Fruit fly (Drosophila melanogaster) whole organism, prepupa: ENCODE results near the gene Gpdh1.

Source experiments
- Blimp-1 ChIP-seq: fragments of 200-800 bp; sonication (Bioruptor generic); optimal IDR thresholded peaks from 3 replicates; lab custom pipeline; 2017; ENCODE audit warnings: missing biosample characterization, missing genetic modification characterization, mild to moderate bottlenecking, moderate library complexity, missing genetic modification reagents
- CG10669 ChIP-seq: fragments of 200-800 bp; sonication (Bioruptor generic); optimal IDR thresholded peaks from 3 replicates; lab custom pipeline; 2018; ENCODE audit warnings: missing biosample characterization, mild to moderate bottlenecking, missing genetic modification characterization, moderate library complexity
- CG11294 ChIP-seq: fragments of 200-800 bp; sonication (Bioruptor generic); IDR thresholded peaks from 2 replicates; pipeline ENCODE4 v1.3.6; 2022; ENCODE audit warnings: missing biosample characterization, missing genetic modification characterization
- CG11902 ChIP-seq: fragments of 200-800 bp; sonication (Bioruptor generic); optimal IDR thresholded peaks from 3 replicates; lab custom pipeline; 2016; ENCODE audit warnings: missing biosample characterization, missing genetic modification characterization
- CG1621 ChIP-seq: fragments of 200-800 bp; sonication (Bioruptor generic); optimal IDR thresholded peaks from 3 replicates; lab custom pipeline; 2018; ENCODE audit warnings: missing biosample characterization, mild to moderate bottlenecking, missing genetic modification characterization
- CG3032 ChIP-seq: fragments of 200-800 bp; optimal IDR thresholded peaks from 2 replicates; lab custom pipeline; 2019; ENCODE audit warnings: missing biosample characterization, mild to moderate bottlenecking, missing genetic modification characterization, moderate library complexity
- CG32006 ChIP-seq: fragments of 200-800 bp; sonication (Bioruptor generic); optimal IDR thresholded peaks from 3 replicates; lab custom pipeline; 2017; ENCODE audit warnings: missing biosample characterization, mild to moderate bottlenecking, missing genetic modification characterization
- CG34406 ChIP-seq: fragments of 200-800 bp; sonication (Bioruptor generic); optimal IDR thresholded peaks from 3 replicates; lab custom pipeline; 2016; ENCODE audit warnings: missing biosample characterization, missing genetic modification characterization
- CG3919 ChIP-seq: fragments of 200-800 bp; sonication (Bioruptor generic); optimal IDR thresholded peaks from 3 replicates; lab custom pipeline; 2016; ENCODE audit warnings: missing biosample characterization, missing genetic modification characterization
- CG4318 ChIP-seq: fragments of 200-800 bp; sonication (Bioruptor generic); optimal IDR thresholded peaks from 3 replicates; lab custom pipeline; 2017; ENCODE audit warnings: missing biosample characterization, mild to moderate bottlenecking, missing genetic modification characterization
- CG6276 ChIP-seq: fragments of 200-800 bp; sonication (Bioruptor generic); optimal IDR thresholded peaks from 2 replicates; lab custom pipeline; 2017; ENCODE audit warnings: missing biosample characterization, mild to moderate bottlenecking, missing genetic modification characterization
- CG6808 ChIP-seq: fragments of 200-800 bp; sonication (Bioruptor generic); optimal IDR thresholded peaks from 3 replicates; lab custom pipeline; 2017; ENCODE audit warnings: missing biosample characterization, missing genetic modification characterization, mild to moderate bottlenecking, moderate library complexity, missing genetic modification reagents
- CG6854 ChIP-seq: fragments of 200-800 bp; sonication (Bioruptor generic); optimal IDR thresholded peaks from 2 replicates; lab custom pipeline; 2017; ENCODE audit warnings: missing biosample characterization, mild to moderate bottlenecking, missing genetic modification characterization
- CG7368 ChIP-seq: fragments of 200-800 bp; sonication (Bioruptor generic); optimal IDR thresholded peaks from 3 replicates; lab custom pipeline; 2016; ENCODE audit warnings: missing biosample characterization, missing genetic modification characterization
- CG8319 ChIP-seq: fragments of 200-800 bp; sonication (Bioruptor generic); optimal IDR thresholded peaks from 3 replicates; lab custom pipeline; 2016; ENCODE audit warnings: missing biosample characterization, missing genetic modification characterization
- Eip78C ChIP-seq: fragments of 200-800 bp; sonication (Bioruptor generic); peaks from one replicate; lab custom pipeline; 2016; ENCODE audit warnings: missing biosample characterization, missing genetic modification characterization
- Eip93F ChIP-seq: fragments of 200-800 bp; sonication (Bioruptor generic); optimal IDR thresholded peaks from 2 replicates; lab custom pipeline; 2016; ENCODE audit warnings: missing biosample characterization, mild to moderate bottlenecking, missing genetic modification characterization
- Ets21C ChIP-seq: fragments of 200-800 bp; sonication (Bioruptor generic); optimal IDR thresholded peaks from 3 replicates; lab custom pipeline; 2016; ENCODE audit warnings: missing biosample characterization, missing genetic modification characterization
- Gug ChIP-seq: fragments of 200-800 bp; sonication (Bioruptor generic); IDR thresholded peaks from 2 replicates; pipeline ENCODE4 v1.3.6; 2022; ENCODE audit warnings: missing biosample characterization, missing genetic modification characterization
- Hr38 ChIP-seq: sonication (Bioruptor generic); optimal IDR thresholded peaks from 2 replicates; lab custom pipeline; 2016; ENCODE audit warnings: missing biosample characterization, missing genetic modification characterization
- Hr39 ChIP-seq: fragments of 200-800 bp; sonication (Bioruptor generic); optimal IDR thresholded peaks from 2 replicates; lab custom pipeline; 2016; ENCODE audit warnings: missing biosample characterization, missing genetic modification characterization
- Hr4 ChIP-seq: fragments of 200-800 bp; sonication (Bioruptor generic); optimal IDR thresholded peaks from 3 replicates; lab custom pipeline; 2016; ENCODE audit warnings: missing biosample characterization, missing genetic modification characterization
- Lpt ChIP-seq: fragments of 200-800 bp; sonication (Bioruptor generic); optimal IDR thresholded peaks from 3 replicates; lab custom pipeline; 2016; ENCODE audit warnings: missing biosample characterization, missing genetic modification characterization
- Met ChIP-seq: fragments of 200-800 bp; sonication (Bioruptor generic); optimal IDR thresholded peaks from 3 replicates; lab custom pipeline; 2016; ENCODE audit warnings: missing biosample characterization, missing genetic modification characterization
- Smox ChIP-seq: fragments of 200-800 bp; sonication (Bioruptor generic); optimal IDR thresholded peaks from 3 replicates; lab custom pipeline; 2016; ENCODE audit warnings: missing biosample characterization, missing genetic modification characterization
- Sox102F ChIP-seq: fragments of 200-800 bp; sonication (Bioruptor generic); optimal IDR thresholded peaks from 2 replicates; lab custom pipeline; 2016; ENCODE audit warnings: missing biosample characterization, mild to moderate bottlenecking, missing genetic modification characterization
- Sox14 ChIP-seq: fragments of 200-800 bp; sonication (Bioruptor generic); optimal IDR thresholded peaks from 3 replicates; lab custom pipeline; 2016; ENCODE audit warnings: missing biosample characterization, missing genetic modification characterization
- Sox15 ChIP-seq: fragments of 200-800 bp; sonication (Bioruptor generic); optimal IDR thresholded peaks from 3 replicates; lab custom pipeline; 2016; ENCODE audit warnings: missing biosample characterization, missing genetic modification characterization
- achi ChIP-seq: fragments of 200-800 bp; sonication (Bioruptor generic); optimal IDR thresholded peaks from 3 replicates; lab custom pipeline; 2016; ENCODE audit warnings: missing biosample characterization, missing genetic modification characterization
- acj6 ChIP-seq: fragments of 200-800 bp; sonication (Bioruptor generic); optimal IDR thresholded peaks from 3 replicates; lab custom pipeline; 2016; ENCODE audit warnings: missing biosample characterization, missing genetic modification characterization
- cyc ChIP-seq: fragments of 200-800 bp; sonication (Bioruptor generic); optimal IDR thresholded peaks from 3 replicates; lab custom pipeline; 2016; ENCODE audit warnings: missing biosample characterization, missing genetic modification characterization
- dsx ChIP-seq: fragments of 200-800 bp; optimal IDR thresholded peaks from 3 replicates; lab custom pipeline; 2019; ENCODE audit warnings: missing biosample characterization, mild to moderate bottlenecking, missing genetic modification characterization, moderate library complexity; ENCODE audit not compliant: poor library complexity, severe bottlenecking
- eg ChIP-seq: fragments of 200-800 bp; sonication (Bioruptor generic); IDR thresholded peaks from 3 replicates; pipeline ENCODE4 v1.3.6; 2022; ENCODE audit warnings: missing biosample characterization, missing genetic modification characterization
- esn ChIP-seq: fragments of 200-800 bp; sonication (Bioruptor generic); optimal IDR thresholded peaks from 2 replicates; lab custom pipeline; 2016; ENCODE audit warnings: missing biosample characterization, mild to moderate bottlenecking, missing genetic modification characterization, moderate library complexity
- fd59A ChIP-seq: fragments of 200-800 bp; sonication (Bioruptor generic); optimal IDR thresholded peaks from 2 replicates; lab custom pipeline; 2017; ENCODE audit warnings: missing biosample characterization, mild to moderate bottlenecking, missing genetic modification characterization, missing genetic modification reagents
- fd85E ChIP-seq: fragments of 200-800 bp; sonication (Bioruptor generic); optimal IDR thresholded peaks from 3 replicates; lab custom pipeline; 2016; ENCODE audit warnings: missing biosample characterization, missing genetic modification characterization
- fkh ChIP-seq: fragments of 200-800 bp; sonication (Bioruptor generic); optimal IDR thresholded peaks from 3 replicates; lab custom pipeline; 2017; ENCODE audit warnings: missing biosample characterization, mild to moderate bottlenecking, missing genetic modification characterization, moderate library complexity
- lz ChIP-seq: fragments of 200-800 bp; sonication (Bioruptor generic); optimal IDR thresholded peaks from 3 replicates; lab custom pipeline; 2016; ENCODE audit warnings: missing biosample characterization, missing genetic modification characterization
- spab ChIP-seq: fragments of 200-800 bp; sonication (Bioruptor generic); optimal IDR thresholded peaks from 2 replicates; lab custom pipeline; 2017; ENCODE audit warnings: missing biosample characterization, mild to moderate bottlenecking, missing genetic modification characterization, missing genetic modification reagents
- ss ChIP-seq, 2 experiments: fragments of 200-800 bp; sonication (Bioruptor generic); optimal IDR thresholded peaks; 2 replicates in 1 of 2; 3 replicates in 1 of 2; lab custom pipeline; 2017 to 2018; ENCODE audit warnings: mild to moderate bottlenecking in 2 of 2, missing biosample characterization in 2 of 2, missing genetic modification characterization in 2 of 2, moderate library complexity in 1 of 2
- svp ChIP-seq: fragments of 200-800 bp; sonication (Bioruptor generic); peaks from one replicate; lab custom pipeline; 2016; ENCODE audit warnings: missing biosample characterization, missing genetic modification characterization
- topi ChIP-seq: fragments of 200-800 bp; sonication (Bioruptor generic); optimal IDR thresholded peaks from 3 replicates; lab custom pipeline; 2016; ENCODE audit warnings: missing biosample characterization, missing genetic modification characterization
- vri ChIP-seq: fragments of 200-800 bp; sonication (Bioruptor generic); optimal IDR thresholded peaks from 3 replicates; lab custom pipeline; 2016; ENCODE audit warnings: missing biosample characterization, mild to moderate bottlenecking, missing genetic modification characterization

The Gpdh1 gene

DNA sequence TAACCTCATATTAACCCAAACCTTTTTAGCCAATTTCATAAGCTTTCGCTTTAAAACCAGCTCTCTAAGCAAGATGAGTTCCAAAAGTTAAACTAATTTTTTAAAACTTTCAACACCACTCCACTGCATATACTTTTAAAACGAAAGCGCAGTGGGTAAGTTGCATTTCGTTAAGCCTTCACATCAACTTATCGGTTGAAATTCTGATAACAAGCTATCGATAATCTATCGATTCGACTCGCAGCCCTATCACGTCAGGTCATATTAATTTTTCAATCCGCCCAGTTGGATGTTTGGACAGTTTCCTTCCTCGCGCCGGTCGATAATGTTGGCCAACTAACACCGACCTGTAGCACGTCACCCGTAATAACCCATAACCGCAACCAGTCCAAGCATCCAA is 42.7 kb downstream of the Gpdh1 start, which contains the start of gene ifc (continued):
- peak; percentile 19 for TF ChIP-seq acj6 (GFP tag; lab: Kevin White, UChicago)
- TF ChIP-seq lz (GFP tag; lab: Kevin White, UChicago): peak; percentile 58
- TF ChIP-seq Hr38 (GFP tag; lab: Kevin White, UChicago): no peak
- TF ChIP-seq cyc: peak; percentile 52
- TF ChIP-seq CG32006 (GFP tag; lab: Kevin White, UChicago): no peak
- peak; percentile 38 for TF ChIP-seq CG3919 (GFP tag; lab: Kevin White, UChicago)
- TF ChIP-seq esn: peak; percentile 45
- no peak for TF ChIP-seq CG11294
- TF ChIP-seq dsx (GFP tag; lab: Kevin White, UChicago): peak; percentile 30
- TF ChIP-seq Ets21C: no peak
- TF ChIP-seq fd59A (GFP tag; lab: Kevin White, UChicago): no peak
- TF ChIP-seq CG7368 (GFP tag; lab: Kevin White, UChicago): no peak
- no peak for TF ChIP-seq Lpt (GFP tag; lab: Kevin White, UChicago)
- TF ChIP-seq, all 60 proteins: peak for 19

DNA sequence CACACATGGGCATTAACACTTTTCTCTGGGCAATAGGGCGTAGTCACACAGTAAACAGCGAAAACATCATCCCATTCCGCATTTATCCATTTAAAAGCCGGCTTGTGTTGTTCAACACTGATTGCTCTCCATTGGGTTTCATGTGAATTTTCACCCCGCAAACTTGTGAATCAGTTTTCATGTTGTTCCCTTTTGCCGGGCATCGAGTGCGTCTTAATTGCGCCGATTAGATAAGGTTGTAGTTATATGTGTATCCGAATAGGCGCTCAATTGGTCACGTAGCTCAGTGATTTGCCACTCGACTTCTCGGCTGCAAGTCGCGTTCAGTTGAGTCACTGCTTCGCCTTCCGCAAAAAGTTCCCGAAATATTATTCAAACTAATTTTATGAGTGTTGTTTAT is 43.5 kb downstream of the Gpdh1 start:
- no peak for TF ChIP-seq eg (GFP tag; lab: Robert Waterston, UW)
- no peak for TF ChIP-seq CG4318 (GFP tag; lab: Kevin White, UChicago)
- TF ChIP-seq CG34406 (GFP tag; lab: Kevin White, UChicago): no peak
- TF ChIP-seq CG7368 (GFP tag; lab: Kevin White, UChicago): no peak
- TF ChIP-seq vri (GFP tag; lab: Kevin White, UChicago): peak; percentile 35

DNA sequence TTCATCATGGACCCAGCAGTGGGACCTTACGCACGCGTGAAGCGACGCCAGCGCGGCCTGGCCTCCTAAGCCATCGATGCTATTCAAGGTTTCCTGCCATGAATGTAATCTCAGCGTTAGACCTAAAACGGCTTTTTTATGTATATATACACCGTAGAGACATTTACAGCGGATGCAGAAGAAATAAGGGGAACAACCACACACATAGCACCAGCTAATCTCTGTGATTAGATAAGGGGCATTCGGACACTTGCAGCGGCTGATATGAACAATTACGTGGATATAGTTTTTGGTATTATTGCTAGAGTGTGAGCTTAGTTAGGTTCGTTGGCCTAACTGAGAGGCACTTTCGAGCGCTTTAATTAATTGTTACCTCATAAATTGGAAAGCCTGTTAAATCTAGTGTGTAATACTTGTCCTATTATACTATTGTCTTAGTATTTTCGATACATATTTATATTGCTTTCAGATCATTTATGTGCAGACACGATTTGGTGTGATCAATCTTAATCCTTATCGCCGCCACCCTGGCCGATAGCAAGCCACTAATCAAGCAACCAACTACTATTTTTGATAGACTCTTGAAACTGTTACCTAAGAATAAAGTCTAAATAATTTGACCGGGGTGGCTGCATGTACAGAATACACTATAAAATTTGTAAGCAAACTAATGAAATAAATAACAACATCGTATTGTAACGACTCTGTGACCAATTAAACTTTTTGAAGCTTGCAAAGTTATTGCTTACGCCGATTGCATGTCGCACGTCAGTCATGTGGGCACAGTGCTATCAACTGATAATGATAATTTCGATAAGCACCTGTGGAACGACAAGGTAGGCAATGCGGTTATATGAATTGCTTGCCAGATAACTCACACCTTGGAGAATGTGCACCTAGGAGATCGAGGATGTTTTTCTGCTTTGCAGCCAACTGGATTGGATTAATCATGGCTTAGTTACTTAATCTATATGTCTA is 45.0 kb downstream of the Gpdh1 start:
- TF ChIP-seq CG6854 (GFP tag; lab: Kevin White, UChicago) (no peak), vri (GFP tag; lab: Kevin White, UChicago) (peak; percentile 39), acj6 (GFP tag; lab: Kevin White, UChicago) (no peak)

DNA sequence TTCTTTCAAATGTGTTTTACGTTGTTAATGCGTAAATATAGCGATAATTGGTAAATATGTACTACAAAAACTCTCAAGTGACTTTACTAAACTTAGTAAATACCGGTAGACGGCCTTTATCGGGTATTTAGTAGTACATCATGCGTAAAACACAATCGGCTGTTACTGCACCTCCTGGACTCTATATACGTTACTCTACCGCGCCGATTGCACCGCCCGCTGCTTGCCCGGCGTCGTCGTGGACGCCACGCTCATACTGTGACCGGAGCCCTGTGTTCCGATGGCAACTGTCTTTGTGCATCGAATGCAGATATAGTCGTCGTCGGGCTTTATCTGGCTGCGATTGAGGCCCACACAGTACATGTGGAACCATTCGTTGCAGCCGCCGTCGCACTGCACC is 47.0 kb downstream of the Gpdh1 start:
- TF ChIP-seq fkh (GFP tag; lab: Kevin White, UChicago): no peak
- no peak for TF ChIP-seq Blimp-1 (GFP tag; lab: Kevin White, UChicago)
- TF ChIP-seq CG3919 (GFP tag; lab: Kevin White, UChicago): no peak
- peak; percentile 54 for TF ChIP-seq Eip78C (GFP tag; lab: Kevin White, UChicago)
- TF ChIP-seq Eip93F (GFP tag; lab: Kevin White, UChicago): no peak
- no peak for TF ChIP-seq achi (GFP tag; lab: Kevin White, UChicago)
- no peak for TF ChIP-seq CG6276 (GFP tag; lab: Kevin White, UChicago)
- TF ChIP-seq Hr39: no peak
- TF ChIP-seq CG3032 (tag; lab: Kevin White, UChicago): no peak
- no peak for TF ChIP-seq Sox102F (GFP tag; lab: Kevin White, UChicago)
- no peak for TF ChIP-seq CG1621 (tag; lab: Kevin White, UChicago)
- TF ChIP-seq vri (GFP tag; lab: Kevin White, UChicago): no peak
- no peak for TF ChIP-seq Ets21C
- no peak for TF ChIP-seq CG11902 (GFP tag; lab: Kevin White, UChicago)
- TF ChIP-seq cyc: no peak
- TF ChIP-seq CG10669 (GFP tag; lab: Kevin White, UChicago): no peak
- no peak for TF ChIP-seq Hr38 (GFP tag; lab: Kevin White, UChicago)
- TF ChIP-seq Smox: no peak
- TF ChIP-seq Hr4 (GFP tag; lab: Kevin White, UChicago): no peak
- TF ChIP-seq ss (GFP tag; optimal IDR thresholded peaks at IDR 0.05; lab: Kevin White, UChicago): peak in 1 of 2 experiments; percentile 49
- peak; percentile 31; the same call in 1 of the 3 replicates for TF ChIP-seq eg (GFP tag; lab: Robert Waterston, UW)
- no peak for TF ChIP-seq topi (GFP tag; lab: Kevin White, UChicago)
- no peak for TF ChIP-seq acj6 (GFP tag; lab: Kevin White, UChicago)
- TF ChIP-seq fd85E (GFP tag; lab: Kevin White, UChicago): no peak
- TF ChIP-seq Sox14 (GFP tag; lab: Kevin White, UChicago): no peak
- peak; percentile 3 for TF ChIP-seq spab (GFP tag; lab: Kevin White, UChicago)
- TF ChIP-seq Met (GFP tag; lab: Kevin White, UChicago): no peak
- no peak for TF ChIP-seq Gug (GFP tag; lab: Robert Waterston, UW)
- TF ChIP-seq svp (GFP tag; lab: Kevin White, UChicago): no peak
- no peak for TF ChIP-seq Sox15 (GFP tag; lab: Kevin White, UChicago)
- TF ChIP-seq CG8319 (GFP tag; lab: Kevin White, UChicago): no peak
- TF ChIP-seq CG6808 (GFP tag; lab: Kevin White, UChicago): peak; percentile 39
